Worm (Caenorhabditis elegans) whole organism, L3 larva: ENCODE measurements around the gene E02H9.9.

Experiments used
- ZK546.5 ChIP-seq: sonication (generic microtip); optimal IDR thresholded peaks from 2 replicates; lab custom pipeline; 2017; ENCODE audit warnings: missing biosample characterization, missing genetic modification characterization
- aly-2 ChIP-seq: fragments of 150-350 bp; optimal IDR thresholded peaks from 2 replicates; lab custom pipeline; 2014; ENCODE audit warnings: missing biosample characterization, missing genetic modification characterization
- ama-1 ChIP-seq: fragments of 150-350 bp; optimal IDR thresholded peaks from 2 replicates; lab custom pipeline; 2018
- ceh-16 ChIP-seq: sonication (generic microtip); optimal IDR thresholded peaks from 2 replicates; lab custom pipeline; 2017; ENCODE audit warnings: missing biosample characterization, missing genetic modification characterization
- ceh-28 ChIP-seq: fragments of 150-350 bp; optimal IDR thresholded peaks from 2 replicates; lab custom pipeline; 2014; ENCODE audit warnings: missing biosample characterization, missing genetic modification reagents, missing genetic modification characterization
- ceh-82 ChIP-seq: fragments of 150-350 bp; optimal IDR thresholded peaks from 2 replicates; lab custom pipeline; 2014; ENCODE audit warnings: missing biosample characterization, missing genetic modification characterization
- egl-27 ChIP-seq: sonication (generic microtip); optimal IDR thresholded peaks from 4 replicates; lab custom pipeline; 2017; ENCODE audit warnings: missing biosample characterization, missing genetic modification reagents, missing genetic modification characterization
- egl-5 ChIP-seq: fragments of 150-350 bp; optimal IDR thresholded peaks from 2 replicates; lab custom pipeline; 2017; ENCODE audit warnings: missing biosample characterization, missing genetic modification reagents, missing genetic modification characterization, inconsistent platforms
- elt-1 ChIP-seq: fragments of 150-350 bp; optimal IDR thresholded peaks from 2 replicates; lab custom pipeline; 2014; ENCODE audit warnings: missing biosample characterization, missing genetic modification characterization
- elt-2 ChIP-seq: sonication (generic microtip); optimal IDR thresholded peaks from 2 replicates; lab custom pipeline; 2016; ENCODE audit warnings: missing genetic modification reagents, mild to moderate bottlenecking, missing genetic modification characterization, missing compliant biosample characterization
- fkh-10 ChIP-seq: sonication (generic microtip); optimal IDR thresholded peaks from 2 replicates; lab custom pipeline; 2017; ENCODE audit warnings: missing biosample characterization, missing genetic modification reagents, missing genetic modification characterization
- fkh-2 ChIP-seq: fragments of 150-350 bp; optimal IDR thresholded peaks from 2 replicates; lab custom pipeline; 2014; ENCODE audit warnings: missing biosample characterization, missing genetic modification reagents, missing genetic modification characterization
- fos-1 ChIP-seq: fragments of 150-350 bp; optimal IDR thresholded peaks from 2 replicates; lab custom pipeline; 2014; ENCODE audit warnings: missing biosample characterization, missing genetic modification characterization
- hmg-11 ChIP-seq: sonication (generic microtip); optimal IDR thresholded peaks from 2 replicates; lab custom pipeline; 2016; ENCODE audit warnings: missing genetic modification characterization, missing compliant biosample characterization
- jun-1 ChIP-seq: fragments of 150-350 bp; optimal IDR thresholded peaks from 2 replicates; lab custom pipeline; 2014; ENCODE audit warnings: missing biosample characterization, missing genetic modification reagents, missing genetic modification characterization
- lin-15B ChIP-seq: fragments of 150-350 bp; optimal IDR thresholded peaks from 2 replicates; lab custom pipeline; 2014; ENCODE audit warnings: missing biosample characterization, missing genetic modification characterization
- lin-39 ChIP-seq: fragments of 150-350 bp; optimal IDR thresholded peaks from 2 replicates; lab custom pipeline; 2018; ENCODE audit warnings: missing biosample characterization, missing genetic modification reagents, missing genetic modification characterization
- lsy-12 ChIP-seq: sonication (generic microtip); optimal IDR thresholded peaks from 2 replicates; lab custom pipeline; 2016; ENCODE audit warnings: mild to moderate bottlenecking, missing genetic modification characterization, missing compliant biosample characterization
- mdl-1 ChIP-seq: fragments of 150-350 bp; optimal IDR thresholded peaks from 2 replicates; lab custom pipeline; 2014; ENCODE audit warnings: missing biosample characterization, missing genetic modification characterization
- nfya-1 ChIP-seq: sonication (generic microtip); optimal IDR thresholded peaks from 2 replicates; lab custom pipeline; 2017; ENCODE audit warnings: missing genetic modification characterization, mild to moderate bottlenecking, missing compliant biosample characterization, antibody characterized with exemption, moderate library complexity; ENCODE audit not compliant: insufficient read depth
- nhr-11 ChIP-seq: fragments of 150-350 bp; optimal IDR thresholded peaks from 2 replicates; lab custom pipeline; 2014; ENCODE audit warnings: missing biosample characterization, missing genetic modification characterization
- nhr-12 ChIP-seq: fragments of 150-350 bp; optimal IDR thresholded peaks from 2 replicates; lab custom pipeline; 2014; ENCODE audit warnings: missing biosample characterization, missing genetic modification characterization
- nhr-23 ChIP-seq: fragments of 150-350 bp; optimal IDR thresholded peaks from 2 replicates; lab custom pipeline; 2014; ENCODE audit warnings: missing biosample characterization, missing genetic modification reagents, missing genetic modification characterization
- nhr-25 ChIP-seq: sonication (generic microtip); optimal IDR thresholded peaks from 2 replicates; lab custom pipeline; 2017; ENCODE audit warnings: missing biosample characterization, missing genetic modification characterization
- nhr-28 ChIP-seq: fragments of 150-350 bp; optimal IDR thresholded peaks from 2 replicates; lab custom pipeline; 2014; ENCODE audit warnings: missing biosample characterization, missing genetic modification characterization
- nhr-43 ChIP-seq: sonication (generic microtip); optimal IDR thresholded peaks from 2 replicates; lab custom pipeline; 2016; ENCODE audit warnings: mild to moderate bottlenecking, missing genetic modification characterization, missing compliant biosample characterization; ENCODE audit not compliant: poor library complexity, severe bottlenecking
- nhr-67 ChIP-seq: fragments of 150-350 bp; optimal IDR thresholded peaks from 2 replicates; lab custom pipeline; 2014; ENCODE audit warnings: missing biosample characterization, missing genetic modification characterization
- nhr-77 ChIP-seq: fragments of 150-350 bp; optimal IDR thresholded peaks from 2 replicates; lab custom pipeline; 2014; ENCODE audit warnings: missing biosample characterization, missing genetic modification characterization
- pha-4 ChIP-seq: fragments of 150-350 bp; optimal IDR thresholded peaks from 2 replicates; lab custom pipeline; 2014; ENCODE audit warnings: missing biosample characterization, missing genetic modification reagents, missing genetic modification characterization
- pqm-1 ChIP-seq: fragments of 150-350 bp; optimal IDR thresholded peaks from 2 replicates; lab custom pipeline; 2017; ENCODE audit warnings: missing biosample characterization, missing genetic modification characterization, inconsistent platforms
- sea-2 ChIP-seq: fragments of 150-350 bp; sonication (generic microtip); optimal IDR thresholded peaks from 4 replicates; lab custom pipeline; 2014; ENCODE audit warnings: missing biosample characterization, missing genetic modification reagents, missing genetic modification characterization
- skn-1 ChIP-seq: fragments of 150-350 bp; optimal IDR thresholded peaks from 2 replicates; lab custom pipeline; 2014; ENCODE audit warnings: missing biosample characterization, missing genetic modification characterization
- snpc-4 ChIP-seq: fragments of 150-350 bp; optimal IDR thresholded peaks from 2 replicates; lab custom pipeline; 2014; ENCODE audit warnings: missing biosample characterization, missing genetic modification characterization
- tbx-2 ChIP-seq: sonication (generic microtip); optimal IDR thresholded peaks from 2 replicates; lab custom pipeline; 2016; ENCODE audit warnings: mild to moderate bottlenecking, missing genetic modification characterization, missing compliant biosample characterization
- unc-39 ChIP-seq: sonication (generic microtip); optimal IDR thresholded peaks from 4 replicates; lab custom pipeline; 2017; ENCODE audit warnings: missing biosample characterization, missing genetic modification characterization
- zag-1 ChIP-seq: fragments of 150-350 bp; optimal IDR thresholded peaks from 2 replicates; lab custom pipeline; 2014; ENCODE audit warnings: missing biosample characterization, missing genetic modification characterization
- ztf-11 ChIP-seq: fragments of 150-350 bp; optimal IDR thresholded peaks from 2 replicates; lab custom pipeline; 2014; ENCODE audit warnings: missing biosample characterization, missing genetic modification characterization
- ztf-4 ChIP-seq: fragments of 150-350 bp; optimal IDR thresholded peaks from 2 replicates; lab custom pipeline; 2014; ENCODE audit warnings: missing biosample characterization, missing genetic modification characterization

Gene E02H9.9

DNA sequence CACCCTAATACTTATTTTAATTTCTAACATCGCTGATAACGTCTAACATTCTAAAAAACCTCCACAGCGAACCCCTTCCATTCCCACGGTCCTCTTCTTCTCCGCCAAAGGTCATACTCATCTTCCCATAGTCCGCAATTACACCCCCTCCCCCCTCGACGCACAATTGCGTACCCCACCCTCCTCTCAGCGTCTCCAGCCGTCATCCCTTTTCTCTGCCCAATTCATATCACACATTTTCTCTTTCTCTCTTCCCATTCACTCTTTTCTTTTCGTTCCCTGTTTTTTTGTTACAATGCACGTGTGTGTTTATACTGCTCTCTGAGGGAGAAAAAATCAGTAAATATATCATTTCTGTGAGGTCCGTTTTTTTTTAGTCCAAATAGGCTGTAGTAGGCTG is 3.8 kb upstream of the E02H9.9 start:
- TF ChIP-seq nfya-1 (tag; lab: Kevin White, UChicago) = peak; percentile 69
- TF ChIP-seq nhr-25 = peak; percentile 42
- peak; percentile 44 for TF ChIP-seq elt-2 (tag; lab: Kevin White, UChicago)
- peak; percentile 20 for TF ChIP-seq egl-27 (tag; lab: Kevin White, UChicago)
- peak; percentile 2 for TF ChIP-seq pqm-1 (tag; lab: Kevin White, UChicago)
- TF ChIP-seq ztf-11 (tag; lab: Kevin White, UChicago) = no peak
- no peak for TF ChIP-seq fos-1 (tag; lab: Kevin White, UChicago)
- no peak for TF ChIP-seq fkh-2 (tag; lab: Kevin White, UChicago)
- TF ChIP-seq lin-39 (tag; lab: Kevin White, UChicago) = peak; percentile 60
- TF ChIP-seq nhr-28 = no peak
- peak; percentile 53 for TF ChIP-seq lin-15B
- TF ChIP-seq hmg-11 (tag; lab: Kevin White, UChicago) = peak; percentile 83
- TF ChIP-seq fkh-10 (GFP tag; lab: Kevin White, UChicago) = peak; percentile 21
- peak; percentile 84 for TF ChIP-seq pha-4 (tag; lab: Kevin White, UChicago)

DNA sequence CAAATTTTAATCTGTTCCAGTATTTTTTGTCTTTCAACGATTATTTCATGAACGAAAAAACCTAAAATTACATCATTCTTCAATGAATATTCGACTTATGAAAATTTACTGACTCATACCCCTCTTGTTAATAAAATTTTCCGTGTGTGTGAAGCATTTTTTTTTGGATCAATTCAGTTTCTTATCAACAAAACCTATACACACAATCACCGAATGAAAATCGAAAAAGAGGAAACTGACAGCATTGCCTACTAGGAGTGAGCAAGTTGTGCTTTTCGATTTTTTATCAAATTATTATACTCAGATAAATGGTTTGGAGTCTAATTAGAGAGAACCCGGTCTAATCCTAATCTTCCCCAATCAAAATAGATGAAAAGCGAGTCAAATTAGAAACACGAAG is 9.4 kb downstream of the E02H9.9 start, which contains the start of gene E02H9.3:
Gene E02H9.3, plus strand, starts transcription at position 301 of the 400 bp plus-strand sequence.
- TF ChIP-seq elt-2 (tag; lab: Kevin White, UChicago) = peak; percentile 8

- TF ChIP-seq pha-4 (tag; lab: Kevin White, UChicago) (peak; percentile 39), ceh-82 (tag; lab: Kevin White, UChicago) (no peak), unc-39 (tag; lab: Kevin White, UChicago) (no peak), sea-2 (GFP tag; lab: Kevin White, UChicago) (no peak), nhr-77 (no peak), jun-1 (peak; percentile 21), nhr-11 (tag; lab: Kevin White, UChicago) (no peak), elt-1 (tag; lab: Kevin White, UChicago) (no peak), lin-15B (no peak), hmg-11 (tag; lab: Kevin White, UChicago) (no peak), pqm-1 (tag; lab: Kevin White, UChicago) (peak; percentile 97), zag-1 (tag; lab: Kevin White, UChicago) (no peak), nhr-67 (no peak), snpc-4 (no peak), egl-5 (no peak), aly-2 (tag; lab: Kevin White, UChicago) (no peak), elt-2 (tag; lab: Kevin White, UChicago) (peak; percentile 82), nhr-12 (tag; lab: Kevin White, UChicago) (no peak), lin-39 (tag; lab: Kevin White, UChicago) (no peak), nhr-25 (no peak), skn-1 (no peak), ztf-4 (tag; lab: Kevin White, UChicago) (no peak), mdl-1 (tag; lab: Kevin White, UChicago) (no peak), fkh-10 (GFP tag; lab: Kevin White, UChicago) (no peak), ama-1 (lab: Kevin White, UChicago) (no peak), lsy-12 (no peak), tbx-2 (tag; lab: Kevin White, UChicago) (no peak), ceh-16 (tag; lab: Kevin White, UChicago) (no peak), egl-27 (tag; lab: Kevin White, UChicago) (no peak), ztf-11 (tag; lab: Kevin White, UChicago) (no peak), ceh-28 (tag; lab: Kevin White, UChicago) (no peak), nhr-28 (no peak), ZK546.5 (no peak), nhr-43 (tag; lab: Kevin White, UChicago) (no peak), nhr-23 (tag; lab: Kevin White, UChicago) (no peak)
- TF ChIP-seq, all 47 proteins: peak for 4
Measured at ce11 chrIII:2454757-2455306, 13.3 kb downstream of the E02H9.9 start, which contains the start of gene nhr-121. Gene nhr-121, minus strand, starts transcription at chrIII:2454807.
